Worm (Caenorhabditis elegans) whole organism, L4/young adult: Measurements from ENCODE around the gene C17C3.3.
A peak's percentile ranks its signal among the peaks of the same experiment; 100 is the strongest.

Experiments used
- W03F9.2 ChIP-seq: fragments of 150-350 bp; optimal IDR thresholded peaks from 2 replicates; lab custom pipeline; 2014; ENCODE audit warnings: missing biosample characterization, missing genetic modification characterization
- dao-5 ChIP-seq: sonication (generic microtip); optimal IDR thresholded peaks from 2 replicates; lab custom pipeline; 2016; ENCODE audit warnings: missing genotype, missing genetic modification characterization, moderate library complexity, missing compliant biosample characterization
- him-1 ChIP-seq: sonication (generic microtip); optimal IDR thresholded peaks from 2 replicates; lab custom pipeline; 2016; ENCODE audit warnings: missing genotype, missing genetic modification reagents, missing genetic modification characterization, missing compliant biosample characterization

The C17C3.3 gene

ce11 chrII:5587794-5588193, 26.3 kb downstream of the C17C3.3 start:
- TF ChIP-seq dao-5 (tag; lab: Kevin White, UChicago) (no peak), W03F9.2 (no peak), him-1 (tag; lab: Kevin White, UChicago) (no peak)

ce11 chrII:5589690-5590089, 28.2 kb downstream of the C17C3.3 start, which contains the start of gene C17G10.13:
Gene C17G10.13, minus strand, starts transcription at chrII:5589790.
- TF ChIP-seq him-1 (tag; lab: Kevin White, UChicago) = no peak
- TF ChIP-seq W03F9.2 = no peak
- no peak for TF ChIP-seq dao-5 (tag; lab: Kevin White, UChicago)

- TF ChIP-seq him-1 (tag; lab: Kevin White, UChicago) (no peak), dao-5 (tag; lab: Kevin White, UChicago) (no peak), W03F9.2 (no peak)
Observed at ce11 chrII:5591558-5591957, 30.0 kb downstream of the C17C3.3 start.

- no peak for TF ChIP-seq dao-5 (tag; lab: Kevin White, UChicago)
- TF ChIP-seq him-1 (tag; lab: Kevin White, UChicago) = no peak
- TF ChIP-seq W03F9.2 = no peak
Observed at ce11 chrII:5592857-5593256, 31.3 kb downstream of the C17C3.3 start.

ce11 chrII:5593377-5593932, 31.9 kb downstream of the C17C3.3 start, which contains the start of gene cdc-14:
Gene cdc-14, minus strand, starts transcription at chrII:5593427.
- TF ChIP-seq W03F9.2 (peak; percentile 57), dao-5 (tag; lab: Kevin White, UChicago) (no peak)

ce11 chrII:5594210-5594764, 32.8 kb downstream of the C17C3.3 start, which contains the start of gene ttc-4:
Gene ttc-4, plus strand, starts transcription at chrII:5594714.
- TF ChIP-seq W03F9.2 (peak; percentile 57), dao-5 (tag; lab: Kevin White, UChicago) (no peak)

- no peak for TF ChIP-seq him-1 (tag; lab: Kevin White, UChicago)
- no peak for TF ChIP-seq W03F9.2
- TF ChIP-seq dao-5 (tag; lab: Kevin White, UChicago) = no peak
Observed at ce11 chrII:5596247-5596646, 34.7 kb downstream of the C17C3.3 start, which contains the start of gene C17G10.1. Gene C17G10.1, plus strand, starts transcription at chrII:5596547.

- TF ChIP-seq him-1 (tag; lab: Kevin White, UChicago) = no peak
- TF ChIP-seq W03F9.2 = peak; percentile 32
Observed at ce11 chrII:5599326-5600044, 37.9 kb downstream of the C17C3.3 start, which contains the start of gene C17G10.10. Gene C17G10.10, minus strand, starts transcription at chrII:5599376.

ce11 chrII:5603194-5603593, 41.7 kb downstream of the C17C3.3 start, which contains the start of gene C17G10.6:
Gene C17G10.6, minus strand, starts transcription at chrII:5603294.
- no peak for TF ChIP-seq dao-5 (tag; lab: Kevin White, UChicago)
- no peak for TF ChIP-seq him-1 (tag; lab: Kevin White, UChicago)
- no peak for TF ChIP-seq W03F9.2

ce11 chrII:5604441-5604840, 42.9 kb downstream of the C17C3.3 start:
- TF ChIP-seq dao-5 (tag; lab: Kevin White, UChicago) (no peak), him-1 (tag; lab: Kevin White, UChicago) (no peak), W03F9.2 (no peak)

ce11 chrII:5605538-5605945, 44.0 kb downstream of the C17C3.3 start:
- TF ChIP-seq him-1 (tag; lab: Kevin White, UChicago) (no peak), W03F9.2 (no peak), dao-5 (tag; lab: Kevin White, UChicago) (no peak)

- no peak for TF ChIP-seq W03F9.2
- no peak for TF ChIP-seq him-1 (tag; lab: Kevin White, UChicago)
- no peak for TF ChIP-seq dao-5 (tag; lab: Kevin White, UChicago)
Observed at ce11 chrII:5607756-5608155, 46.2 kb downstream of the C17C3.3 start, which contains the start of gene C17G10.7. Gene C17G10.7, minus strand, starts transcription at chrII:5607856.
